Worm (Caenorhabditis elegans) whole organism, L4 larva: ENCODE measurements around the gene set-25.
"Not testable (repeated sequence)": the region's sequence is repeated elsewhere in the genome, so short reads cannot be mapped to it uniquely, and the experiment has no call there.

Experiments
- F10B5.3 ChIP-seq: sonication (generic microtip); optimal IDR thresholded peaks from 2 replicates; lab custom pipeline; 2016; ENCODE audit warnings: mild to moderate bottlenecking, missing genetic modification characterization, missing compliant biosample characterization
- F26F4.8 ChIP-seq: fragments of 200-800 bp; sonication (Bioruptor generic); conservative IDR thresholded peaks from 2 replicates; pipeline ENCODE4 v1.3.6; 2022; ENCODE audit warnings: missing genetic modification characterization, missing compliant biosample characterization
- F37D6.2 ChIP-seq: sonication (generic microtip); optimal IDR thresholded peaks from 2 replicates; lab custom pipeline; 2016; ENCODE audit warnings: mild to moderate bottlenecking, missing genetic modification characterization, missing compliant biosample characterization
- F49E8.2 ChIP-seq: sonication (generic microtip); optimal IDR thresholded peaks from 2 replicates; lab custom pipeline; 2016; ENCODE audit warnings: missing compliant biosample characterization, mild to moderate bottlenecking, missing genetic modification characterization, borderline replicate concordance
- T26A8.4 ChIP-seq: fragments of 200-800 bp; sonication (Bioruptor generic); IDR thresholded peaks from 2 replicates; pipeline ENCODE4 v1.3.6; 2022; ENCODE audit warnings: missing genetic modification characterization, missing compliant biosample characterization
- Y48G9A.11 ChIP-seq: fragments of 200-800 bp; sonication (Bioruptor generic); IDR thresholded peaks from 2 replicates; pipeline ENCODE4 v1.3.6; 2022; ENCODE audit warnings: missing genetic modification reagents, missing genetic modification characterization, missing compliant biosample characterization
- Y75B8A.6 ChIP-seq: fragments of 200-800 bp; sonication (Bioruptor generic); IDR thresholded peaks from 2 replicates; pipeline ENCODE4 v1.3.6; 2022; ENCODE audit warnings: missing genetic modification reagents, missing genetic modification characterization, missing compliant biosample characterization
- ZK337.2 ChIP-seq: fragments of 200-800 bp; sonication (Bioruptor generic); IDR thresholded peaks from 2 replicates; pipeline ENCODE4 v1.3.6; 2022; ENCODE audit warnings: missing genetic modification reagents, missing genetic modification characterization, missing compliant biosample characterization
- ama-1 ChIP-seq: fragments of 150-350 bp; optimal IDR thresholded peaks from 2 replicates; lab custom pipeline; 2014; ENCODE audit warnings: inconsistent platforms, mixed read lengths
- arid-1 ChIP-seq: fragments of 200-800 bp; sonication (Bioruptor generic); conservative IDR thresholded peaks from 2 replicates; pipeline ENCODE4 v1.3.6; 2022; ENCODE audit warnings: missing genetic modification reagents, missing genetic modification characterization, missing compliant biosample characterization
- ceh-20 ChIP-seq: fragments of 200-800 bp; sonication (Bioruptor generic); IDR thresholded peaks from 2 replicates; pipeline ENCODE4 v1.3.6; 2022; ENCODE audit warnings: missing genetic modification reagents, missing genetic modification characterization, missing compliant biosample characterization
- ceh-32 ChIP-seq: sonication (generic microtip); optimal IDR thresholded peaks from 2 replicates; lab custom pipeline; 2016; ENCODE audit warnings: mild to moderate bottlenecking, missing genetic modification characterization, missing compliant biosample characterization; ENCODE audit not compliant: poor library complexity
- ceh-62 ChIP-seq: sonication (generic microtip); optimal IDR thresholded peaks from 2 replicates; lab custom pipeline; 2017; ENCODE audit warnings: missing biosample characterization, missing genetic modification characterization
- ctbp-1 ChIP-seq: fragments of 200-800 bp; sonication (Bioruptor generic); IDR thresholded peaks from 2 replicates; pipeline ENCODE4 v1.3.6; 2022; ENCODE audit warnings: missing genetic modification reagents, missing genetic modification characterization, missing compliant biosample characterization
- daf-16 ChIP-seq, 3 experiments: sonication (generic microtip); optimal IDR thresholded peaks; 2 replicates each; lab custom pipeline; 2016 to 2017; ENCODE audit warnings: missing genetic modification characterization in 3 of 3, missing genetic modification reagents in 3 of 3, mild to moderate bottlenecking in 2 of 3, missing compliant biosample characterization in 2 of 3, missing biosample characterization in 1 of 3, moderate library complexity in 1 of 3
- dmd-6 ChIP-seq: fragments of 200-800 bp; sonication (Bioruptor generic); IDR thresholded peaks from 2 replicates; pipeline ENCODE4 v1.3.6; 2022; ENCODE audit warnings: missing genetic modification reagents, missing genetic modification characterization, missing compliant biosample characterization
- dmd-8 ChIP-seq: fragments of 200-800 bp; sonication (Bioruptor generic); IDR thresholded peaks from 2 replicates; pipeline ENCODE4 v1.3.6; 2022; ENCODE audit warnings: missing genetic modification characterization, missing compliant biosample characterization
- dmd-9 ChIP-seq: fragments of 200-800 bp; sonication (Bioruptor generic); IDR thresholded peaks from 2 replicates; pipeline ENCODE4 v1.3.6; 2022; ENCODE audit warnings: missing genetic modification reagents, missing genetic modification characterization, missing compliant biosample characterization
- dpl-1 ChIP-seq: fragments of 150-350 bp; optimal IDR thresholded peaks from 2 replicates; lab custom pipeline; 2014; ENCODE audit warnings: missing biosample characterization, missing genetic modification reagents, missing genetic modification characterization
- dve-1 ChIP-seq: sonication (generic microtip); optimal IDR thresholded peaks from 2 replicates; lab custom pipeline; 2017; ENCODE audit warnings: antibody characterized with exemption, mild to moderate bottlenecking, missing genetic modification characterization, missing compliant biosample characterization; ENCODE audit not compliant: insufficient read depth
- egl-43 ChIP-seq: fragments of 200-800 bp; sonication (Bioruptor generic); IDR thresholded peaks from 2 replicates; pipeline ENCODE4 v1.3.6; 2022; ENCODE audit warnings: missing genetic modification reagents, missing genetic modification characterization, missing compliant biosample characterization
- hlh-11 ChIP-seq: fragments of 200-800 bp; sonication (Bioruptor generic); optimal IDR thresholded peaks from 2 replicates; lab custom pipeline; 2018; ENCODE audit warnings: mild to moderate bottlenecking, missing genetic modification characterization, missing compliant biosample characterization
- hlh-30 ChIP-seq: sonication (generic microtip); optimal IDR thresholded peaks from 2 replicates; lab custom pipeline; 2017; ENCODE audit warnings: antibody characterized with exemption, mild to moderate bottlenecking, missing genetic modification characterization, missing compliant biosample characterization; ENCODE audit not compliant: insufficient read depth
- hmg-1.1 ChIP-seq: fragments of 200-800 bp; sonication (Bioruptor generic); IDR thresholded peaks from 2 replicates; pipeline ENCODE4 v1.3.6; 2022; ENCODE audit warnings: missing genetic modification reagents, missing genetic modification characterization, missing compliant biosample characterization
- lin-29 ChIP-seq: fragments of 200-800 bp; sonication (Bioruptor generic); IDR thresholded peaks from 2 replicates; pipeline ENCODE4 v1.3.6; 2022; ENCODE audit warnings: missing genetic modification reagents, missing genetic modification characterization, missing compliant biosample characterization
- lsy-2 ChIP-seq, 2 experiments: fragments of 150-350 bp in 1 of 2; sonication (generic microtip) in 1 of 2; optimal IDR thresholded peaks; 2 replicates each; lab custom pipeline; 2014 to 2017; ENCODE audit warnings: missing biosample characterization in 2 of 2, missing genetic modification characterization in 2 of 2
- madf-9 ChIP-seq: fragments of 200-800 bp; sonication (Bioruptor generic); conservative IDR thresholded peaks from 2 replicates; pipeline ENCODE4 v1.3.6; 2022; ENCODE audit warnings: missing genetic modification reagents, missing genetic modification characterization, missing compliant biosample characterization
- mep-1 ChIP-seq: fragments of 150-350 bp; sonication (generic microtip); optimal IDR thresholded peaks from 3 replicates; lab custom pipeline; 2014; ENCODE audit warnings: missing biosample characterization, missing genetic modification characterization
- mxl-3 ChIP-seq: fragments of 200-800 bp; sonication (Bioruptor generic); optimal IDR thresholded peaks from 2 replicates; lab custom pipeline; 2018; ENCODE audit warnings: mild to moderate bottlenecking, missing genetic modification characterization, missing compliant biosample characterization
- nhr-102 ChIP-seq: sonication (generic microtip); optimal IDR thresholded peaks from 2 replicates; lab custom pipeline; 2016; ENCODE audit warnings: mild to moderate bottlenecking, missing genetic modification characterization, moderate library complexity, missing compliant biosample characterization
- nhr-25 ChIP-seq: sonication (generic microtip); optimal IDR thresholded peaks from 2 replicates; lab custom pipeline; 2017; ENCODE audit warnings: missing genetic modification characterization, mild to moderate bottlenecking, missing compliant biosample characterization, antibody characterized with exemption, moderate library complexity, borderline replicate concordance; ENCODE audit not compliant: insufficient read depth
- nhr-28 ChIP-seq: fragments of 150-350 bp; optimal IDR thresholded peaks from 2 replicates; lab custom pipeline; 2014; ENCODE audit warnings: missing biosample characterization, missing genetic modification characterization
- nhr-42 ChIP-seq: fragments of 200-800 bp; sonication (Bioruptor generic); IDR thresholded peaks from 2 replicates; pipeline ENCODE4 v1.3.6; 2022; ENCODE audit warnings: missing genetic modification characterization, missing compliant biosample characterization
- nhr-6 ChIP-seq: fragments of 150-350 bp; optimal IDR thresholded peaks from 2 replicates; lab custom pipeline; 2014; ENCODE audit warnings: missing biosample characterization, missing genetic modification characterization
- pqm-1 ChIP-seq: sonication (generic microtip); optimal IDR thresholded peaks from 2 replicates; lab custom pipeline; 2017; ENCODE audit warnings: missing biosample characterization, missing genetic modification characterization
- rbr-2 ChIP-seq: sonication (generic microtip); optimal IDR thresholded peaks from 2 replicates; lab custom pipeline; 2016; ENCODE audit warnings: missing genotype, missing genetic modification characterization, missing compliant biosample characterization
- saeg-2 ChIP-seq: fragments of 200-800 bp; sonication (Bioruptor generic); IDR thresholded peaks from 2 replicates; pipeline ENCODE4 v1.3.6; 2022; ENCODE audit warnings: missing genetic modification reagents, missing genetic modification characterization, missing compliant biosample characterization
- set-16 ChIP-seq: fragments of 200-800 bp; sonication (Bioruptor generic); IDR thresholded peaks from 2 replicates; pipeline ENCODE4 v1.3.6; 2022; ENCODE audit warnings: missing genetic modification reagents, missing genetic modification characterization, missing compliant biosample characterization
- snpc-1.2 ChIP-seq: fragments of 200-800 bp; sonication (Bioruptor generic); IDR thresholded peaks from 2 replicates; pipeline ENCODE4 v1.3.6; 2022; ENCODE audit warnings: missing genetic modification reagents, missing genetic modification characterization, missing compliant biosample characterization
- tag-97 ChIP-seq: fragments of 200-800 bp; sonication (Bioruptor generic); IDR thresholded peaks from 2 replicates; pipeline ENCODE4 v1.3.6; 2022; ENCODE audit warnings: missing genetic modification characterization, missing compliant biosample characterization
- tra-1 ChIP-seq: fragments of 200-800 bp; sonication (Bioruptor generic); IDR thresholded peaks from 2 replicates; pipeline ENCODE4 v1.3.6; 2022; ENCODE audit warnings: missing genetic modification reagents, missing genetic modification characterization, missing compliant biosample characterization
- zfp-3 ChIP-seq: fragments of 200-800 bp; sonication (Bioruptor generic); conservative IDR thresholded peaks from 2 replicates; pipeline ENCODE4 v1.3.6; 2022; ENCODE audit warnings: missing genetic modification reagents, missing genetic modification characterization, missing compliant biosample characterization
- zip-2 ChIP-seq: fragments of 150-350 bp; optimal IDR thresholded peaks from 2 replicates; lab custom pipeline; 2014; ENCODE audit warnings: missing biosample characterization, missing genetic modification characterization

set-25 gene

DNA sequence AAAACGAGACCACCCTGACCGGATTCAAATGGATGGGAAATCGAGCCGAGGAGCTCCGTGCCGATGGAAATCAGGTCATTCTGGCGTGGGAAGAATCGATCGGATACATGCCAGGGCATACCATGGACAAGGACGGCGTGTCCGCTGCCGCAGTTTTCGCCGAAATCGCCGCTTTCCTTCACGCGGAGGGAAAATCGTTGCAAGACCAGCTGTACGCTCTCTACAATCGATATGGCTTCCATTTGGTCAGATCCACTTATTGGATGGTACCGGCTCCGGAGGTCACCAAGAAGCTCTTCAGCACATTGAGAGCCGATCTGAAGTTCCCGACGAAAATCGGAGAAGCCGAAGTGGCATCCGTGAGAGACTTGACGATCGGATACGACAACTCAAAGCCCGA, 9.1 kb upstream of the set-25 start:
- TF ChIP-seq nhr-42 (GFP tag; lab: Robert Waterston, UW) (no peak), F49E8.2 (tag; lab: Kevin White, UChicago) (no peak), nhr-6 (tag; lab: Kevin White, UChicago) (no peak), F26F4.8 (GFP tag; lab: Robert Waterston, UW) (no peak), set-16 (peak; percentile 58), dmd-8 (GFP tag; lab: Robert Waterston, UW) (0 out of 2 replicates have a peak, but pooled peaks have one; percentile 42), nhr-102 (tag; lab: Kevin White, UChicago) (no peak)

DNA sequence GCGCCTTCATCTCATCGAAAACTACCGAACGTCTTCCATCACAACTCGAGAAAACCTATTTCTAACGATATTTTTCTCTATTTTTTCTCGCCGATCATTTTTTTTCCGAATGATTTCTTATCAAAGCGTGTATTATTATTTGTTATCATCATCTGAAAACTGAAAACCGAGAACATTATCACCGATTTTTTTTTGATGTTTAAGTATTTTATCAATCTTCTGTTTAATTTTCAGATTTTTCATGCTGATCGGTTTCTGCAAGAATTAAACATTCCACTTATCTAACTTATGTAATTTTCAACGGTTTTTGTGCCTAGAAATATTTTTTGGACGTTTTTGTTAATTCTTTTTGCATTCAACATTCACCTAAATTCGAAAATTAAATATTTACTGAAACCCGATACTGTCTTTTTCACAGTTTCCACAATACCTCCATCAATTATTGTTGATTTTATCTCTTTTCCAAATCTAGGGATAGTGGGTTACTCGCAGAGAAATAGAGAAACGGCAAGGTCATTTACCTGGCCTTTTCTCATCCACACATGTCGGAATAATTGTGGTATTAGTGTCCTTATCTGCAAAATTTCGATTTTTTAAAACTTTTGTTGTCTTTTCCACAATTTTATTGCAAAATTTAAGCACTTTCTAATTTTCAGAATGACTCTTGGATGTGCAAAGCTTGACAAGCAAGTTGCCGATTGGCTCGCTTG, 6.0 kb upstream of the set-25 start, which contains the start of gene pgm-2:
TSS of gene pgm-2 (plus strand) at position 657 of the 710 bp plus-strand sequence.
- peak; percentile 7 for TF ChIP-seq hlh-11 (tag; lab: Kevin White, UChicago)
- TF ChIP-seq Y75B8A.6 (GFP tag; lab: Robert Waterston, UW): no peak
- no peak for TF ChIP-seq zip-2
- no peak for TF ChIP-seq F10B5.3 (tag; lab: Kevin White, UChicago)
- TF ChIP-seq madf-9 (GFP tag; lab: Robert Waterston, UW): no peak
- TF ChIP-seq dve-1: peak; percentile 38
- TF ChIP-seq daf-16 (GFP tag; optimal IDR thresholded peaks at IDR 0.05; lab: Kevin White, UChicago): no peak
- TF ChIP-seq daf-16 (tag; optimal IDR thresholded peaks at IDR 0.05; lab: Kevin White, UChicago): peak; percentile 34
- no peak for TF ChIP-seq ceh-32 (tag; lab: Kevin White, UChicago)
- TF ChIP-seq nhr-25: peak; percentile 19
- peak; percentile 8 for TF ChIP-seq mxl-3
- no peak for TF ChIP-seq dmd-9
- TF ChIP-seq ama-1 (lab: Kevin White, UChicago): peak; percentile 9
- peak; percentile 17 for TF ChIP-seq mep-1 (tag; lab: Kevin White, UChicago)
- TF ChIP-seq saeg-2: no peak
- peak; percentile 23 for TF ChIP-seq pqm-1 (tag; lab: Kevin White, UChicago)
- TF ChIP-seq tag-97 (GFP tag; lab: Robert Waterston, UW): no peak
- TF ChIP-seq nhr-28 (tag; lab: Kevin White, UChicago): peak; percentile 6

DNA sequence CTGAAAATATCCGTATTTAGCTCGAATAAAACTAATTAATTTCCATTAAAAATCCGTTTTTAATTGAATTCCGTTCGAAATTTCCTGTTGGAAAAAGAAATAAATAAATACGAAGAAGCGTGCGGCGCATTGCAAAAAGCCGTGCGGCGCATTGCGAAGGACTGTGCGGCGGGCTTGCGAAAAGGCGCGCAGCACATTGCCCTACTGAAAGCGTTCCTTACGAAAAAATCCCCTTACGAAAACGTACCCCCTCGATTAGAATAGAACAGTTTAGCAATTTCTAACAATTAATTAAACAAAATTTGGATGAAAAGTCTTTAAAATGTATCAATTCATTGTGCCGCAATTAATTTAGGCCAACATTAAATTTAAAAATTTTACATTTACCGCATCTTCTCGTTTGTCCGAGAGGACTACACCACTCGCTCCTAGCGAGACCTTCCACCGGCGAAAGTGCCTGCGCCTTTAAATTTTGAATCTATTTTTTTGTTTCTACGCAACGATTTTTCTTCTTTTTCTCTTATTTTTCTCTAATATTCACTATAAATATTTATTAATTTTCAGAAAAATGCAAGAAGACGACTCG, 3.5 kb upstream of the set-25 start, which contains the start of gene npp-18:
TSS of gene npp-18 (plus strand) at position 565 of the 586 bp plus-strand sequence.
- peak; percentile 4 for TF ChIP-seq hlh-30
- TF ChIP-seq arid-1 (GFP tag; lab: Robert Waterston, UW): 0 out of 2 replicates have a peak, but pooled peaks have one; percentile 15
- TF ChIP-seq nhr-102 (tag; lab: Kevin White, UChicago): peak; percentile 49
- TF ChIP-seq F37D6.2: peak; percentile 16
- TF ChIP-seq dpl-1 (GFP tag; lab: Kevin White, UChicago): peak; percentile 89
- TF ChIP-seq ZK337.2 (GFP tag; lab: Robert Waterston, UW): 0 out of 2 replicates have a peak, but pooled peaks have one; percentile 46
- TF ChIP-seq nhr-42 (GFP tag; lab: Robert Waterston, UW): 0 out of 2 replicates have a peak, but pooled peaks have one; percentile 62
- peak; percentile 12 for TF ChIP-seq ceh-62 (tag; lab: Kevin White, UChicago)
- peak; percentile 76; the same call in 1 of the 2 replicates for TF ChIP-seq saeg-2
- TF ChIP-seq zfp-3 (GFP tag; lab: Robert Waterston, UW): peak; percentile 70
- peak; percentile 70; the same call in 1 of the 2 replicates for TF ChIP-seq ctbp-1
- TF ChIP-seq egl-43 (GFP tag; lab: Robert Waterston, UW): peak; percentile 76; the same call in 1 of the 2 replicates
- peak; percentile 87 for TF ChIP-seq T26A8.4 (GFP tag; lab: Robert Waterston, UW)
- TF ChIP-seq lin-29 (GFP tag; lab: Robert Waterston, UW): peak; percentile 58; the same call in 1 of the 2 replicates
- peak; percentile 86 for TF ChIP-seq hmg-1.1
- peak; percentile 77 for TF ChIP-seq ceh-20 (GFP tag; lab: Robert Waterston, UW)
- peak in 1 of 2 experiments; percentile 86 for TF ChIP-seq lsy-2 (tag; optimal IDR thresholded peaks at IDR 0.05; lab: Kevin White, UChicago)
- not testable (repeated sequence) for TF ChIP-seq daf-16 (GFP tag; optimal IDR thresholded peaks at IDR 0.05; lab: Kevin White, UChicago)
- peak; percentile 2 for TF ChIP-seq daf-16 (tag; optimal IDR thresholded peaks at IDR 0.05; lab: Kevin White, UChicago)
- TF ChIP-seq snpc-1.2 (GFP tag; lab: Robert Waterston, UW): 0 out of 2 replicates have a peak, but pooled peaks have one; percentile 7
- peak; percentile 71; the same call in 1 of the 2 replicates for TF ChIP-seq tra-1
- TF ChIP-seq rbr-2 (tag; lab: Kevin White, UChicago): peak; percentile 61
- TF ChIP-seq dmd-6 (GFP tag; lab: Robert Waterston, UW): peak; percentile 54
- peak; percentile 43 for TF ChIP-seq F10B5.3 (tag; lab: Kevin White, UChicago)
- TF ChIP-seq Y48G9A.11 (GFP tag; lab: Robert Waterston, UW): peak; percentile 55; the same call in 1 of the 2 replicates
